Worm (Caenorhabditis elegans): Measurements from ENCODE around the gene F22B3.8.

DNA sequence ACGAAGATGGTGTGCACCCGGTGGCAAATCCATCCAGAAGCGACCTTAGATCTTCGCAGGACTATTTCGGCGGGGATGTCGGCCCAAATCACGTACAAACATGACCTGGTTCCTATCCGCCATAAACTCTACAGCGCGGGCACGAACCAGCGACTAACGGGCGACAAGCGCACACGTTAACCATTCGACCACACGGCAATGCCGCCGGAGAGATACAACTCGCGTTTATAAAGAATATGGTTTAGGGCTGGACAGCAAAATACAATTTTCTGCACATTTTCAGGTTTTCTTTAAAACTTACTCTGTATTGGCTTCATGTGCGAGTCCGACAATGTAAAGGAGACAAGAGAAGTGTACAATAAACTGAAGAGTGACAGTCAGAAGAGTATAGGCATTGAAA is 49.3 kb upstream of the F22B3.8 start:
- peak in 1 of 2 experiments; percentile 52 for TF ChIP-seq mdl-1 (tag; optimal IDR thresholded peaks at IDR 0.05)
- no peak for TF ChIP-seq pqm-1 (tag; optimal IDR thresholded peaks at IDR 0.05)
- TF ChIP-seq ama-1 (optimal IDR thresholded peaks at IDR 0.05), result peak; percentile 59
- no peak for TF ChIP-seq egl-13 (tag; optimal IDR thresholded peaks at IDR 0.05)
- TF ChIP-seq blmp-1 (tag; optimal IDR thresholded peaks at IDR 0.05), result peak; percentile 21
- TF ChIP-seq lsy-2 (tag; optimal IDR thresholded peaks at IDR 0.05), result peak; percentile 57 to 70
- no peak for TF ChIP-seq nhr-12 (tag; optimal IDR thresholded peaks at IDR 0.05)
- TF ChIP-seq irx-1 (tag; optimal IDR thresholded peaks at IDR 0.05), result peak; percentile 56
- peak; percentile 45 for TF ChIP-seq fkh-8 (tag; optimal IDR thresholded peaks at IDR 0.05)
- TF ChIP-seq zip-4 (GFP tag; optimal IDR thresholded peaks at IDR 0.05), result peak; percentile 28
- peak; percentile 38 for TF ChIP-seq elt-2 (tag; optimal IDR thresholded peaks at IDR 0.05)
- TF ChIP-seq jun-1 (tag; optimal IDR thresholded peaks at IDR 0.05), result peak; percentile 34

All from whole organism, L1 larva.